Worm (Caenorhabditis elegans): ENCODE data around the gene npr-4.

The npr-4 gene

ce11 chrX:12586352-12586751 is 34.9 kb upstream of the npr-4 start, which contains the start of gene T24D5.2:
TSS of gene T24D5.2 (minus strand) at chrX:12586452.
- TF ChIP-seq blmp-1 (tag; optimal IDR thresholded peaks at IDR 0.05; ENCODE audit: insufficient read depth) (no peak), nhr-237 (tag; optimal IDR thresholded peaks at IDR 0.05) (no peak), nhr-6 (tag; optimal IDR thresholded peaks at IDR 0.05) (no peak), skn-1 (tag; optimal IDR thresholded peaks at IDR 0.05) (no peak), R02D3.7 (tag; optimal IDR thresholded peaks at IDR 0.05) (no peak), ztf-11 (tag; optimal IDR thresholded peaks at IDR 0.05) (no peak), aly-2 (tag; optimal IDR thresholded peaks at IDR 0.05) (no peak), mab-5 (tag; optimal IDR thresholded peaks at IDR 0.05) (no peak), F13H6.1 (tag; optimal IDR thresholded peaks at IDR 0.05) (no peak), alr-1 (tag; optimal IDR thresholded peaks at IDR 0.05) (no peak), snpc-4 (tag; optimal IDR thresholded peaks at IDR 0.05) (no peak), ceh-16 (tag; optimal IDR thresholded peaks at IDR 0.05) (no peak), nhr-11 (tag; optimal IDR thresholded peaks at IDR 0.05) (no peak)

- TF ChIP-seq dmd-4 (tag; optimal IDR thresholded peaks at IDR 0.05), result no peak
- TF ChIP-seq ZK546.5 (tag; optimal IDR thresholded peaks at IDR 0.05), result no peak
- TF ChIP-seq mab-5 (tag; optimal IDR thresholded peaks at IDR 0.05), result no peak
- TF ChIP-seq unc-62 (GFP tag; optimal IDR thresholded peaks at IDR 0.05), result no peak
- TF ChIP-seq lin-39 (tag; optimal IDR thresholded peaks at IDR 0.05), result no peak
- TF ChIP-seq nhr-21 (tag; optimal IDR thresholded peaks at IDR 0.05), result no peak
- TF ChIP-seq gmeb-1 (tag; optimal IDR thresholded peaks at IDR 0.05), result no peak
- no peak for TF ChIP-seq snpc-4 (tag; optimal IDR thresholded peaks at IDR 0.05)
- no peak for TF ChIP-seq F13H6.1 (tag; optimal IDR thresholded peaks at IDR 0.05)
- TF ChIP-seq nhr-25 (tag; optimal IDR thresholded peaks at IDR 0.05), result no peak
- TF ChIP-seq nhr-237 (tag; optimal IDR thresholded peaks at IDR 0.05), result no peak
Observed at ce11 chrX:12583497-12583896, 32.0 kb upstream of the npr-4 start.

- TF ChIP-seq aly-2 (tag; optimal IDR thresholded peaks at IDR 0.05) (no peak), nhr-6 (tag; optimal IDR thresholded peaks at IDR 0.05) (no peak), nhr-129 (tag; optimal IDR thresholded peaks at IDR 0.05) (no peak), lin-13 (GFP tag; optimal IDR thresholded peaks at IDR 0.05) (no peak), C34F6.9 (tag; optimal IDR thresholded peaks at IDR 0.05) (no peak)
Observed at ce11 chrX:12579774-12580173, 28.3 kb upstream of the npr-4 start, which contains the start of gene T24D5.3. TSS of gene T24D5.3 (plus strand) at chrX:12580074.

ce11 chrX:12574473-12574872 is 23.0 kb upstream of the npr-4 start, which contains the start of gene T24D5.1:
TSS of gene T24D5.1 (plus strand) at chrX:12574773.
- TF ChIP-seq peb-1 (tag; optimal IDR thresholded peaks at IDR 0.05) (no peak), unc-62 (GFP tag; optimal IDR thresholded peaks at IDR 0.05) (no peak), ztf-1 (GFP tag; conservative IDR thresholded peaks at IDR 0.05) (no peak), nhr-77 (tag; optimal IDR thresholded peaks at IDR 0.05) (no peak), F13H6.1 (tag; optimal IDR thresholded peaks at IDR 0.05) (no peak), mbf-1 (tag; optimal IDR thresholded peaks at IDR 0.05) (no peak), skn-1 (tag; optimal IDR thresholded peaks at IDR 0.05) (no peak), ceh-16 (tag; optimal IDR thresholded peaks at IDR 0.05) (no peak), nhr-11 (tag; optimal IDR thresholded peaks at IDR 0.05) (no peak), nhr-12 (tag; optimal IDR thresholded peaks at IDR 0.05) (no peak), nhr-25 (tag; optimal IDR thresholded peaks at IDR 0.05) (no peak), unc-55 (GFP tag; optimal IDR thresholded peaks at IDR 0.05) (no peak), ama-1 (optimal IDR thresholded peaks at IDR 0.05) (no peak), ceh-82 (tag; optimal IDR thresholded peaks at IDR 0.05) (no peak)

- TF ChIP-seq mab-5 (tag; optimal IDR thresholded peaks at IDR 0.05), result peak; percentile 29
- no peak for TF ChIP-seq nhr-25 (tag; optimal IDR thresholded peaks at IDR 0.05)
- no peak for TF ChIP-seq blmp-1 (tag; optimal IDR thresholded peaks at IDR 0.05; ENCODE audit: insufficient read depth)
- peak; percentile 54 for TF ChIP-seq C34F6.9 (tag; optimal IDR thresholded peaks at IDR 0.05)
- peak; percentile 74 for TF ChIP-seq F13H6.1 (tag; optimal IDR thresholded peaks at IDR 0.05)
- peak; percentile 72 for TF ChIP-seq crh-2 (tag; optimal IDR thresholded peaks at IDR 0.05)
- TF ChIP-seq R02D3.7 (tag; optimal IDR thresholded peaks at IDR 0.05), result no peak
- TF ChIP-seq lin-11 (tag; optimal IDR thresholded peaks at IDR 0.05), result peak; percentile 44
- peak; percentile 51 for TF ChIP-seq lin-13 (GFP tag; optimal IDR thresholded peaks at IDR 0.05)
- peak; percentile 75 for TF ChIP-seq unc-55 (GFP tag; optimal IDR thresholded peaks at IDR 0.05)
- no peak for TF ChIP-seq ceh-82 (tag; optimal IDR thresholded peaks at IDR 0.05)
- peak; percentile 66 for TF ChIP-seq egl-27 (tag; optimal IDR thresholded peaks at IDR 0.05)
- no peak for TF ChIP-seq lin-39 (tag; optimal IDR thresholded peaks at IDR 0.05)
- TF ChIP-seq skn-1 (tag; optimal IDR thresholded peaks at IDR 0.05), result no peak
- TF ChIP-seq ceh-16 (tag; optimal IDR thresholded peaks at IDR 0.05), result no peak
- TF ChIP-seq ztf-11 (tag; optimal IDR thresholded peaks at IDR 0.05), result no peak
- no peak for TF ChIP-seq unc-62 (GFP tag; optimal IDR thresholded peaks at IDR 0.05)
- no peak for TF ChIP-seq mbf-1 (tag; optimal IDR thresholded peaks at IDR 0.05)
- no peak for TF ChIP-seq ZK546.5 (tag; optimal IDR thresholded peaks at IDR 0.05)
- TF ChIP-seq nhr-6 (tag; optimal IDR thresholded peaks at IDR 0.05), result peak; percentile 26
- TF ChIP-seq snpc-4 (tag; optimal IDR thresholded peaks at IDR 0.05), result no peak
- peak; percentile 88 for TF ChIP-seq nhr-129 (tag; optimal IDR thresholded peaks at IDR 0.05)
- TF ChIP-seq ama-1 (optimal IDR thresholded peaks at IDR 0.05), result no peak
- TF ChIP-seq lsy-2 (tag; optimal IDR thresholded peaks at IDR 0.05), result peak in 1 of 2 experiments; percentile 52
- no peak for TF ChIP-seq dmd-4 (tag; optimal IDR thresholded peaks at IDR 0.05)
- TF ChIP-seq nhr-21 (tag; optimal IDR thresholded peaks at IDR 0.05), result peak; percentile 62
- no peak for TF ChIP-seq ztf-1 (GFP tag; conservative IDR thresholded peaks at IDR 0.05)
- TF ChIP-seq aly-2 (tag; optimal IDR thresholded peaks at IDR 0.05), result no peak
- no peak for TF ChIP-seq nhr-10 (tag; optimal IDR thresholded peaks at IDR 0.05)
- TF ChIP-seq nhr-12 (tag; optimal IDR thresholded peaks at IDR 0.05), result peak; percentile 16
- peak in 1 of 2 experiments; percentile 24 for TF ChIP-seq mdl-1 (tag; optimal IDR thresholded peaks at IDR 0.05)
- peak; percentile 68 for TF ChIP-seq gmeb-1 (tag; optimal IDR thresholded peaks at IDR 0.05)
- TF ChIP-seq unc-39 (tag; optimal IDR thresholded peaks at IDR 0.05), result no peak
- no peak for TF ChIP-seq elt-1 (tag; optimal IDR thresholded peaks at IDR 0.05)
- TF ChIP-seq nhr-23 (tag; optimal IDR thresholded peaks at IDR 0.05), result no peak
- no peak for TF ChIP-seq ztf-4 (tag; optimal IDR thresholded peaks at IDR 0.05)
Observed at ce11 chrX:12563589-12563988, 12.1 kb upstream of the npr-4 start.

Measured in whole organism, L2 larva.